Fruit fly (Drosophila melanogaster): ENCODE results near the gene CG6621.

Gene CG6621

DNA sequence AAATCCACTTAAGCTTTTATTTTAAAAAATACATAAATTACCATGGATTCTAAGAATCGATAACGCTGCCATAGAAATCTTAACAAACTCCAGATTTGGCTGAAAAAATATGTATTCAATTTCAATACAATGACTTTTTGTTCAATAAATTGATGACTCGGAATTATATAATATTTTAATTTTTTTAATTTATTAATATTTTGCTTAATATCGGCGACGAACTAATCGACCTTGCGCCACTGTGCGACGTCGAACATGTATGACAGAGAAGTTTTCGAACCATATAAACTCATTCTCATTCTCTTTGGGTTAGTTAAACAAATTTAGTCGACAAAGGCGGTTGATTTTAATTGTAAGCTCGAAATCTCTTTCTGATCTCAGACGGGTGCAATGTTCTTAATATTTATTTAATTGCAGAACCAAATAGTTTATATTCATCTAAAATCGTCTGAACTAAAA, 43.8 kb downstream of the CG6621 start, which contains the start of gene CG42394 (continued):
- peak; percentile 97 for TF ChIP-seq zen (tag; optimal IDR thresholded peaks at IDR 0.05)
- TF ChIP-seq Tbp (GFP tag; optimal IDR thresholded peaks at IDR 0.05) = no peak
- TF ChIP-seq Hey (tag; optimal IDR thresholded peaks at IDR 0.05) = peak; percentile 30
- TF ChIP-seq pho (GFP tag; optimal IDR thresholded peaks at IDR 0.05) = peak; percentile 68
- peak; percentile 88 for TF ChIP-seq CG9932 (GFP tag; IDR thresholded peaks at IDR 0.05)
- peak; percentile 87 for TF ChIP-seq CG5953 (GFP tag; IDR thresholded peaks at IDR 0.05)
- peak; percentile 97 for TF ChIP-seq Asciz (GFP tag; optimal IDR thresholded peaks at IDR 0.05)
- peak; percentile 65 for TF ChIP-seq Ets65A (GFP tag)
- peak; percentile 88 for TF ChIP-seq Abd-B (GFP tag; optimal IDR thresholded peaks at IDR 0.05)
- TF ChIP-seq CG12391 (tag; optimal IDR thresholded peaks at IDR 0.05) = peak; percentile 97
- peak; percentile 67 for TF ChIP-seq ERR (GFP tag; optimal IDR thresholded peaks at IDR 0.05)
- TF ChIP-seq zf30C (GFP tag; optimal IDR thresholded peaks at IDR 0.05) = peak; percentile 2
- TF ChIP-seq CG1529 (GFP tag; optimal IDR thresholded peaks at IDR 0.05) = peak; percentile 90
- no peak for TF ChIP-seq prd (optimal IDR thresholded peaks at IDR 0.05)
- TF ChIP-seq prd (GFP tag; IDR thresholded peaks at IDR 0.05) = peak; percentile 94
- TF ChIP-seq CHES-1-like (GFP tag; optimal IDR thresholded peaks at IDR 0.05) = peak; percentile 49
- no peak for TF ChIP-seq grn (GFP tag; optimal IDR thresholded peaks at IDR 0.05)
- no peak for TF ChIP-seq CG8478 (optimal IDR thresholded peaks at IDR 0.05)
- TF ChIP-seq CG3407 (GFP tag; optimal IDR thresholded peaks at IDR 0.05) = peak; percentile 91
- TF ChIP-seq CG17361 (GFP tag; IDR thresholded peaks at IDR 0.05) = peak; percentile 99
- TF ChIP-seq CG14710 (tag; optimal IDR thresholded peaks at IDR 0.05) = peak; percentile 97
- TF ChIP-seq Hr51 (GFP tag; optimal IDR thresholded peaks at IDR 0.05) = peak; percentile 77 to 96
- peak; percentile 25 for TF ChIP-seq CG9797 (GFP tag; optimal IDR thresholded peaks at IDR 0.05)
- TF ChIP-seq CG6791 (GFP tag; IDR thresholded peaks at IDR 0.05; ENCODE audit: partially characterized antibody) = peak; percentile 48; the same call in 1 of the 3 replicates
- TF ChIP-seq Adf1 (GFP tag; IDR thresholded peaks at IDR 0.05) = peak; percentile 82
- peak; percentile 97 for TF ChIP-seq CG6813 (GFP tag; optimal IDR thresholded peaks at IDR 0.05)
- TF ChIP-seq CG11093 (GFP tag; IDR thresholded peaks at IDR 0.05) = peak; percentile 87
- no peak for TF ChIP-seq sug (tag; optimal IDR thresholded peaks at IDR 0.05)
- peak; percentile 58; the same call in 1 of the 2 replicates for TF ChIP-seq CG42726 (GFP tag; IDR thresholded peaks at IDR 0.05; ENCODE audit: partially characterized antibody)
- TF ChIP-seq CG30431 (GFP tag; optimal IDR thresholded peaks at IDR 0.05) = peak; percentile 90
- TF ChIP-seq CG12071 (GFP tag; optimal IDR thresholded peaks at IDR 0.05) = peak; percentile 75
- no peak for TF ChIP-seq ato (GFP tag; IDR thresholded peaks at IDR 0.05; ENCODE audit: partially characterized antibody)
- peak; percentile 18 for TF ChIP-seq emc (GFP tag; optimal IDR thresholded peaks at IDR 0.05)
- TF ChIP-seq CG7963 (GFP tag; IDR thresholded peaks at IDR 0.05; ENCODE audit: partially characterized antibody) = no peak
- TF ChIP-seq Deaf1 (tag; optimal IDR thresholded peaks at IDR 0.05) = peak; percentile 86
- peak; percentile 86 for TF ChIP-seq CG12155 (GFP tag; optimal IDR thresholded peaks at IDR 0.05)
- TF ChIP-seq CG13296 (GFP tag; optimal IDR thresholded peaks at IDR 0.05) = peak; percentile 94
- TF ChIP-seq nau (GFP tag; optimal IDR thresholded peaks at IDR 0.05) = no peak
- TF ChIP-seq BtbVII (GFP tag; optimal IDR thresholded peaks at IDR 0.05) = peak; percentile 97
- TF ChIP-seq Poxn (GFP tag; IDR thresholded peaks at IDR 0.05) = peak; percentile 51; the same call in 1 of the 2 replicates
- peak; percentile 89 for TF ChIP-seq CG16815 (GFP tag; optimal IDR thresholded peaks at IDR 0.05)
- TF ChIP-seq CG1792 (GFP tag; optimal IDR thresholded peaks at IDR 0.05) = peak; percentile 47
- TF ChIP-seq Atf6 (GFP tag; IDR thresholded peaks at IDR 0.05) = peak; percentile 96
- peak; percentile 78 for TF ChIP-seq CG10274 (GFP tag; optimal IDR thresholded peaks at IDR 0.05)
- TF ChIP-seq bab2 (GFP tag; optimal IDR thresholded peaks at IDR 0.05) = peak; percentile 48
- TF ChIP-seq CG15011 (GFP tag; optimal IDR thresholded peaks at IDR 0.05) = peak; percentile 80
- TF ChIP-seq pzg (GFP tag; optimal IDR thresholded peaks at IDR 0.05) = no peak
- TF ChIP-seq CG4820 (GFP tag; optimal IDR thresholded peaks at IDR 0.05) = peak; percentile 93
- TF ChIP-seq fru (optimal IDR thresholded peaks at IDR 0.05) = no peak
- peak; percentile 40 for TF ChIP-seq Ets97D (GFP tag; optimal IDR thresholded peaks at IDR 0.05)
- TF ChIP-seq CG7786 (GFP tag; optimal IDR thresholded peaks at IDR 0.05) = peak; percentile 29
